Fruit fly (Drosophila melanogaster) whole organism, embryonic: Measurements from ENCODE around the gene mRpL33.

Experiments used
- ATbp ChIP-seq: fragments of 200-800 bp; sonication (Bioruptor generic); optimal IDR thresholded peaks from 2 replicates; lab custom pipeline; 2017; ENCODE audit warnings: missing biosample characterization, mild to moderate bottlenecking, missing genetic modification characterization, missing genetic modification reagents
- Adf1 ChIP-seq: fragments of 200-800 bp; sonication (Bioruptor generic); IDR thresholded peaks from 2 replicates; pipeline ENCODE4 v1.3.6; 2022; ENCODE audit warnings: missing biosample characterization, missing genetic modification characterization
- Aef1 ChIP-seq: fragments of 200-800 bp; sonication (Bioruptor generic); IDR thresholded peaks from 3 replicates; pipeline ENCODE4 v1.3.6; 2022; ENCODE audit warnings: missing biosample characterization, missing genetic modification characterization
- Bgb ChIP-seq: fragments of 200-800 bp; sonication (Bioruptor generic); IDR thresholded peaks from 2 replicates; pipeline ENCODE4 v1.3.6; 2022; ENCODE audit warnings: missing biosample characterization, missing genetic modification characterization; ENCODE audit not compliant: partially characterized antibody
- CG10431 ChIP-seq: fragments of 200-800 bp; sonication (Bioruptor generic); optimal IDR thresholded peaks from 3 replicates; lab custom pipeline; 2018; ENCODE audit warnings: missing biosample characterization, mild to moderate bottlenecking, missing genetic modification characterization
- CG12071 ChIP-seq: fragments of 200-800 bp; sonication (Bioruptor generic); optimal IDR thresholded peaks from 3 replicates; lab custom pipeline; 2018; ENCODE audit warnings: missing biosample characterization, mild to moderate bottlenecking, missing genetic modification characterization
- CG14014 ChIP-seq: fragments of 200-800 bp; sonication (Bioruptor generic); IDR thresholded peaks from 2 replicates; pipeline ENCODE4 v1.3.6; 2022; ENCODE audit warnings: missing biosample characterization, missing genetic modification characterization
- CG15479 ChIP-seq: fragments of 200-800 bp; sonication (Bioruptor generic); optimal IDR thresholded peaks from 3 replicates; lab custom pipeline; 2019; ENCODE audit warnings: missing biosample characterization, mild to moderate bottlenecking, missing genetic modification characterization, moderate library complexity
- CG17385 ChIP-seq: fragments of 200-800 bp; sonication (Bioruptor generic); optimal IDR thresholded peaks from 3 replicates; lab custom pipeline; 2018; ENCODE audit warnings: missing biosample characterization, mild to moderate bottlenecking, missing genetic modification characterization
- CG17568 ChIP-seq: fragments of 200-800 bp; sonication (Bioruptor generic); optimal IDR thresholded peaks from 2 replicates; lab custom pipeline; 2018; ENCODE audit warnings: missing biosample characterization, mild to moderate bottlenecking, missing genetic modification characterization, moderate library complexity
- CG18011 ChIP-seq: fragments of 200-800 bp; sonication (Bioruptor generic); optimal IDR thresholded peaks from 2 replicates; lab custom pipeline; 2017; ENCODE audit warnings: missing biosample characterization, missing genetic modification characterization, mild to moderate bottlenecking, moderate library complexity, missing genotype
- CG2875 ChIP-seq: fragments of 200-800 bp; sonication (Bioruptor generic); optimal IDR thresholded peaks from 2 replicates; lab custom pipeline; 2017; ENCODE audit warnings: missing biosample characterization, mild to moderate bottlenecking, missing genetic modification characterization, missing genetic modification reagents
- CG3065 ChIP-seq: fragments of 200-800 bp; sonication (Bioruptor generic); optimal IDR thresholded peaks from 2 replicates; lab custom pipeline; 2016; ENCODE audit warnings: missing biosample characterization, missing genetic modification characterization
- CG31388 ChIP-seq: fragments of 200-800 bp; sonication (Bioruptor generic); optimal IDR thresholded peaks from 2 replicates; lab custom pipeline; 2016; ENCODE audit warnings: missing biosample characterization, missing genetic modification characterization
- CG3163 ChIP-seq: fragments of 200-800 bp; sonication (Bioruptor generic); optimal IDR thresholded peaks from 3 replicates; lab custom pipeline; 2016; ENCODE audit warnings: missing biosample characterization, missing genetic modification characterization
- CG32767 ChIP-seq: fragments of 200-800 bp; sonication (Bioruptor generic); IDR thresholded peaks from 2 replicates; pipeline ENCODE4 v1.3.6; 2022; ENCODE audit warnings: missing biosample characterization, missing genetic modification characterization
- CG3407 ChIP-seq: fragments of 200-800 bp; sonication (Bioruptor generic); optimal IDR thresholded peaks from 2 replicates; lab custom pipeline; 2018; ENCODE audit warnings: missing biosample characterization, mild to moderate bottlenecking, missing genetic modification characterization
- CG4282 ChIP-seq: fragments of 200-800 bp; sonication (Bioruptor generic); optimal IDR thresholded peaks from 2 replicates; lab custom pipeline; 2016; ENCODE audit warnings: missing biosample characterization, missing genetic modification characterization
- CG5245 ChIP-seq: fragments of 200-800 bp; sonication (Bioruptor generic); optimal IDR thresholded peaks from 3 replicates; lab custom pipeline; 2016; ENCODE audit warnings: missing biosample characterization, missing genetic modification characterization
- CG5953 ChIP-seq: fragments of 200-800 bp; sonication (Bioruptor generic); IDR thresholded peaks from 2 replicates; pipeline ENCODE4 v1.3.6; 2022; ENCODE audit warnings: missing biosample characterization, missing genetic modification characterization
- CG6689 ChIP-seq: fragments of 200-800 bp; sonication (Bioruptor generic); IDR thresholded peaks from 2 replicates; pipeline ENCODE4 v1.3.6; 2022; ENCODE audit warnings: missing biosample characterization, missing genetic modification characterization
- CG7372 ChIP-seq: fragments of 200-800 bp; sonication (Bioruptor generic); IDR thresholded peaks from 2 replicates; pipeline ENCODE4 v1.3.6; 2022; ENCODE audit warnings: missing biosample characterization, missing genetic modification characterization
- CTCF ChIP-seq: fragments of 200-800 bp; sonication (Bioruptor generic); optimal IDR thresholded peaks from 2 replicates; lab custom pipeline; 2017; ENCODE audit warnings: missing biosample characterization, mild to moderate bottlenecking, missing genetic modification characterization, moderate library complexity
- Deaf1 ChIP-seq: fragments of 200-800 bp; optimal IDR thresholded peaks from 3 replicates; lab custom pipeline; 2019; ENCODE audit warnings: missing biosample characterization, mild to moderate bottlenecking, missing genetic modification characterization, moderate library complexity
- NK7.1 ChIP-seq: fragments of 200-800 bp; sonication (Bioruptor generic); optimal IDR thresholded peaks from 3 replicates; lab custom pipeline; 2016; ENCODE audit warnings: missing biosample characterization, missing genetic modification characterization
- Sry-δ ChIP-seq: fragments of 200-800 bp; sonication (Bioruptor generic); optimal IDR thresholded peaks from 2 replicates; lab custom pipeline; 2016; ENCODE audit warnings: missing biosample characterization, missing genetic modification characterization
- Trl ChIP-seq, 3 experiments: fragments of >200 bp in 2 of 3; fragments of 200-800 bp in 1 of 3; sonication (Bioruptor generic) in 1 of 3; optimal IDR thresholded peaks; 2 replicates in 1 of 3; 3 replicates in 2 of 3; lab custom pipeline; 2016 to 2017; ENCODE audit warnings: missing biosample characterization in 1 of 3, missing genetic modification characterization in 1 of 3
- Usf ChIP-seq: fragments of 200-800 bp; sonication (Bioruptor generic); optimal IDR thresholded peaks from 2 replicates; lab custom pipeline; 2017; ENCODE audit warnings: missing genotype, missing biosample characterization, missing genetic modification characterization
- ab ChIP-seq: fragments of 200-800 bp; sonication (Bioruptor generic); optimal IDR thresholded peaks from 2 replicates; lab custom pipeline; 2016; ENCODE audit warnings: missing biosample characterization, missing genetic modification characterization
- al ChIP-seq: fragments of 200-800 bp; sonication (Bioruptor generic); IDR thresholded peaks from 2 replicates; pipeline ENCODE4 v1.3.6; 2022; ENCODE audit warnings: missing biosample characterization, missing genetic modification characterization
- ase ChIP-seq: fragments of 200-800 bp; sonication (Bioruptor generic); IDR thresholded peaks from 3 replicates; pipeline ENCODE4 v1.3.6; 2022; ENCODE audit warnings: missing biosample characterization, missing genetic modification characterization
- az2 ChIP-seq: fragments of 200-800 bp; sonication (Bioruptor generic); optimal IDR thresholded peaks from 3 replicates; lab custom pipeline; 2016; ENCODE audit warnings: missing biosample characterization, missing genetic modification characterization
- cad ChIP-seq: fragments of >200 bp; optimal IDR thresholded peaks from 2 replicates; lab custom pipeline; 2017; ENCODE audit warnings: missing biosample characterization, missing genetic modification characterization
- crp ChIP-seq, 2 experiments: fragments of 200-800 bp; sonication (Bioruptor generic); optimal IDR thresholded peaks; 2 replicates in 1 of 2; 3 replicates in 1 of 2; lab custom pipeline; 2017; ENCODE audit warnings: missing biosample characterization in 2 of 2, missing genetic modification characterization in 2 of 2, mild to moderate bottlenecking in 1 of 2, moderate library complexity in 1 of 2
- dpn ChIP-seq, 2 experiments: fragments of 200-800 bp; sonication (Bioruptor generic); optimal IDR thresholded peaks; 3 replicates each; lab custom pipeline; 2016; ENCODE audit warnings: missing biosample characterization in 2 of 2, missing genetic modification characterization in 2 of 2
- fd102C ChIP-seq: fragments of 200-800 bp; sonication (Bioruptor generic); optimal IDR thresholded peaks from 2 replicates; lab custom pipeline; 2018; ENCODE audit warnings: missing biosample characterization, mild to moderate bottlenecking, missing genetic modification characterization, moderate library complexity
- grn ChIP-seq: fragments of 200-800 bp; sonication (Bioruptor generic); optimal IDR thresholded peaks from 3 replicates; lab custom pipeline; 2017; ENCODE audit warnings: missing biosample characterization, missing genetic modification characterization
- insv ChIP-seq, 2 experiments: fragments of 200-800 bp; sonication (Bioruptor generic); optimal IDR thresholded peaks; 3 replicates each; lab custom pipeline; 2016 to 2018; ENCODE audit warnings: missing biosample characterization in 2 of 2, missing genetic modification characterization in 2 of 2
- kah ChIP-seq: fragments of 200-800 bp; sonication (Bioruptor generic); optimal IDR thresholded peaks from 2 replicates; lab custom pipeline; 2018; ENCODE audit warnings: missing biosample characterization, mild to moderate bottlenecking, missing genetic modification characterization
- mld ChIP-seq: fragments of 200-800 bp; sonication (Bioruptor generic); IDR thresholded peaks from 3 replicates; pipeline ENCODE4 v1.3.6; 2022; ENCODE audit warnings: missing biosample characterization, missing genetic modification characterization; ENCODE audit not compliant: partially characterized antibody
- nom ChIP-seq: fragments of 200-800 bp; sonication (Bioruptor generic); optimal IDR thresholded peaks from 2 replicates; lab custom pipeline; 2017; ENCODE audit warnings: missing biosample characterization, missing genetic modification characterization, mild to moderate bottlenecking, moderate library complexity, missing genetic modification reagents
- oc ChIP-seq: fragments of 200-800 bp; sonication (Bioruptor generic); optimal IDR thresholded peaks from 2 replicates; lab custom pipeline; 2018; ENCODE audit warnings: missing biosample characterization, mild to moderate bottlenecking, missing genetic modification characterization, moderate library complexity
- pan ChIP-seq, 4 experiments: fragments of >200 bp in 3 of 4; fragments of 200-800 bp in 1 of 4; sonication (Bioruptor generic) in 1 of 4; optimal IDR thresholded peaks in 3 of 4; IDR thresholded peaks in 1 of 4; 2 replicates each; pipeline versions ENCODE4 v1.3.6 to Lab custom; 2017 to 2022; ENCODE audit warnings: missing biosample characterization in 2 of 4, missing genetic modification characterization in 2 of 4, mixed read lengths in 1 of 4
- peb ChIP-seq: fragments of 200-800 bp; sonication (Bioruptor generic); IDR thresholded peaks from 2 replicates; pipeline ENCODE4 v1.3.6; 2022; ENCODE audit warnings: missing biosample characterization, missing genetic modification characterization
- psq ChIP-seq: fragments of 200-800 bp; sonication (Bioruptor generic); optimal IDR thresholded peaks from 2 replicates; lab custom pipeline; 2017; ENCODE audit warnings: missing biosample characterization, missing genetic modification characterization
- sima ChIP-seq: fragments of 200-800 bp; sonication (Bioruptor generic); optimal IDR thresholded peaks from 2 replicates; lab custom pipeline; 2016; ENCODE audit warnings: missing biosample characterization, missing genetic modification characterization
- slou ChIP-seq: fragments of 200-800 bp; sonication (Bioruptor generic); optimal IDR thresholded peaks from 3 replicates; lab custom pipeline; 2016; ENCODE audit warnings: missing biosample characterization, missing genetic modification characterization
- so ChIP-seq: fragments of 200-800 bp; sonication (Bioruptor generic); IDR thresholded peaks from 3 replicates; pipeline ENCODE4 v1.3.6; 2022; ENCODE audit warnings: missing biosample characterization, missing genetic modification characterization
- z ChIP-seq: fragments of 200-800 bp; sonication (Bioruptor generic); IDR thresholded peaks from 3 replicates; pipeline ENCODE4 v1.3.6; 2022; ENCODE audit warnings: missing biosample characterization, missing genetic modification characterization

mRpL33 gene

dm6 chrX:4322234-4323210 is 491 bp upstream of the mRpL33 start, which contains the start of gene norpA (continued):
- TF ChIP-seq dpn (GFP tag; optimal IDR thresholded peaks at IDR 0.05; lab: Kevin White, UChicago): peak in 1 of 2 experiments; percentile 19
- peak; percentile 11 for TF ChIP-seq psq (GFP tag; lab: Kevin White, UChicago)
- no peak for TF ChIP-seq ab (GFP tag; lab: Kevin White, UChicago)
- TF ChIP-seq nom (GFP tag; lab: Kevin White, UChicago): peak; percentile 51
- no peak for TF ChIP-seq CG7372
- TF ChIP-seq CG3065 (GFP tag; lab: Kevin White, UChicago): no peak
- TF ChIP-seq insv (GFP tag; optimal IDR thresholded peaks at IDR 0.05; lab: Kevin White, UChicago): no peak
- TF ChIP-seq Usf (GFP tag; lab: Kevin White, UChicago): no peak
- TF ChIP-seq CG15479 (GFP tag; lab: Kevin White, UChicago): no peak
- TF ChIP-seq Deaf1: peak; percentile 15
- no peak for TF ChIP-seq peb
- no peak for TF ChIP-seq Trl (optimal IDR thresholded peaks at IDR 0.05; lab: Kevin White, UChicago)
- no peak for TF ChIP-seq Trl (GFP tag; optimal IDR thresholded peaks at IDR 0.05; lab: Kevin White, UChicago)
- no peak for TF ChIP-seq CG3407 (GFP tag; lab: Kevin White, UChicago)
- no peak for TF ChIP-seq CG31388 (GFP tag; lab: Kevin White, UChicago)
- no peak for TF ChIP-seq so (GFP tag; lab: Robert Waterston, UW)
- no peak for TF ChIP-seq oc (tag; lab: Kevin White, UChicago)
- no peak for TF ChIP-seq CG5245 (GFP tag; lab: Kevin White, UChicago)
- no peak for TF ChIP-seq grn (GFP tag; lab: Kevin White, UChicago)
- peak; percentile 98 for TF ChIP-seq Bgb (GFP tag; lab: Robert Waterston, UW)
- TF ChIP-seq Aef1 (GFP tag; lab: Robert Waterston, UW): no peak
- TF ChIP-seq CG17568 (GFP tag; lab: Kevin White, UChicago): no peak
- TF ChIP-seq z (GFP tag; lab: Robert Waterston, UW): no peak
- no peak for TF ChIP-seq kah (GFP tag; lab: Kevin White, UChicago)
- peak; percentile 11 for TF ChIP-seq ATbp (GFP tag; lab: Kevin White, UChicago)
- TF ChIP-seq CG32767 (GFP tag; lab: Robert Waterston, UW): no peak; the same call in 1 of the 2 replicates
- TF ChIP-seq slou (GFP tag; lab: Kevin White, UChicago): no peak
- no peak for TF ChIP-seq CG2875
- peak; percentile 22; the same call in 1 of the 2 replicates for TF ChIP-seq Adf1 (GFP tag; lab: Robert Waterston, UW)
- TF ChIP-seq crp (GFP tag; optimal IDR thresholded peaks at IDR 0.05; lab: Kevin White, UChicago): peak; percentile 13 to 91
- TF ChIP-seq CG6689 (GFP tag; lab: Robert Waterston, UW): no peak
- no peak for TF ChIP-seq CG4282 (GFP tag; lab: Kevin White, UChicago)
- TF ChIP-seq mld (GFP tag; lab: Robert Waterston, UW): peak; percentile 92
- no peak for TF ChIP-seq NK7.1 (GFP tag; lab: Kevin White, UChicago)
- no peak for TF ChIP-seq CG18011 (GFP tag; lab: Kevin White, UChicago)
- TF ChIP-seq ase (GFP tag; lab: Robert Waterston, UW): no peak
- no peak for TF ChIP-seq CG10431 (GFP tag; lab: Kevin White, UChicago)
- TF ChIP-seq Sry-δ: peak; percentile 89
- no peak for TF ChIP-seq pan (optimal IDR thresholded peaks at IDR 0.05; lab: Kevin White, UChicago)
- no peak for TF ChIP-seq pan (GFP tag; optimal IDR thresholded peaks at IDR 0.05 in 1 of 2, IDR thresholded peaks at IDR 0.05 in 1 of 2)
- TF ChIP-seq cad (GFP tag; lab: Kevin White, UChicago): no peak
- no peak for TF ChIP-seq fd102C
- TF ChIP-seq CG12071 (GFP tag; lab: Kevin White, UChicago): no peak
- TF ChIP-seq al (GFP tag; lab: Robert Waterston, UW): no peak
- peak; percentile 6 for TF ChIP-seq CG17385
- no peak for TF ChIP-seq CG14014
- TF ChIP-seq az2 (GFP tag; lab: Kevin White, UChicago): no peak
- no peak for TF ChIP-seq CG5953 (GFP tag; lab: Robert Waterston, UW)
- TF ChIP-seq CTCF (GFP tag; lab: Kevin White, UChicago): peak; percentile 65
- no peak for TF ChIP-seq sima
- no peak for TF ChIP-seq CG3163 (GFP tag; lab: Kevin White, UChicago)
